Fruit fly (Drosophila melanogaster): Measurements from ENCODE around the gene Rpt4.

Rpt4 gene

dm6 chrX:6254617-6255349, 36.3 kb downstream of the Rpt4 start:
- TF ChIP-seq usp (GFP tag; optimal IDR thresholded peaks at IDR 0.05) (no peak), pan (optimal IDR thresholded peaks at IDR 0.05) (no peak), psq (optimal IDR thresholded peaks at IDR 0.05) (no peak), EcR (GFP tag; optimal IDR thresholded peaks at IDR 0.05) (no peak), Dll (optimal IDR thresholded peaks at IDR 0.05) (no peak), CG8478 (optimal IDR thresholded peaks at IDR 0.05) (no peak)

DNA sequence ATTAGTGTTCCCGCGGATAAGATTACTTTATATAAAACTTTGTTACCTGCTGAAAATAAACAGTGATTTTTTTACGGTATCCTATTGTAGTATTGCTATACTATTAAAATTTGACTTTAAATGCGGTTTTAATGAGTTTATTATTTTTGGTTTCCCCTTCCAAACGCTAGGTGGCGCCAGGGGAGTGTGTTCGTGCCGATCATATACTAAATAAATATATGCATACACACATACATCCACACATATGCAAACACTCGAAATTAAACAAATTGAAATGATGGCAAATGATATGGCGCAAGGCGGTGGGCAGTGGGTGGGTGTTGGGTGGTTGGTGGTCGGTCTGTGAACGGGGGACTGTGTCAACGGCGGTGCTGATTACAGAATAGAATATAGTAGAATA, 37.3 kb downstream of the Rpt4 start:
- no peak for TF ChIP-seq EcR (GFP tag; optimal IDR thresholded peaks at IDR 0.05)
- TF ChIP-seq usp (GFP tag; optimal IDR thresholded peaks at IDR 0.05) = no peak
- TF ChIP-seq Dll (optimal IDR thresholded peaks at IDR 0.05) = no peak
- TF ChIP-seq pan (optimal IDR thresholded peaks at IDR 0.05) = no peak
- TF ChIP-seq psq (optimal IDR thresholded peaks at IDR 0.05) = no peak
- TF ChIP-seq CG8478 (optimal IDR thresholded peaks at IDR 0.05) = no peak

DNA sequence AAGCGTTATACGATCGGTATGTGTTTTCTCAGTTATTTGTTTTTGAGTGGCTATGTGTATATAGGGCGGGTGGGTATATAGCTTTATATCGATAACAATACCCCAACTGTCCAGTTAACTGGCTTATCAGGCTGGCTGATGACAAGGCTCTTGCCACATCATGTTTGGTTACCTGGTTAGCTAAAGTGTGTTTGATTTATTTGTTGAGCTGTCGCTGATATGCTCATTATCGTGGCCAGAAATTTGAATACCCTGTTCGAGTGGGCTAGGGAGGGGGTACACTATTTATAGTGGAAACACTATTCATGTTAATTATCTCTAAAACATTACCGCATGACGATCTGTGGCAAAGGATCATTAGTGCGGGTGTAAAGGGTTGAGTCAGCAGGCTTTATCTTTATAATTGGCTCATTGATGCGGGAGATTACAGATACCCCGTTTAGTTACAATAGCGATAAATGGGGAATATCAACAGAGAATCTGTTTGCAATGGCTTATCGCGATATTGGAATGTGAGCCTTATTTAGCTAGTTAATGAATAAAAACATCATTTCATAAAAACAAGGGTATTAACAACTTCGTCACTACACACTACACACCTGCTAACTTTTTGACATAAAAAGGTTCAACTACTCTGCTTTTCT, 38.0 kb downstream of the Rpt4 start:
- TF ChIP-seq CG8478 (optimal IDR thresholded peaks at IDR 0.05) (no peak), psq (optimal IDR thresholded peaks at IDR 0.05) (no peak), Dll (optimal IDR thresholded peaks at IDR 0.05) (no peak), pan (optimal IDR thresholded peaks at IDR 0.05) (no peak), usp (GFP tag; optimal IDR thresholded peaks at IDR 0.05) (no peak), EcR (GFP tag; optimal IDR thresholded peaks at IDR 0.05) (no peak)

Data from whole organism.